Worm (Caenorhabditis elegans): Measurements from ENCODE around the gene pno-1.

pno-1 gene

ce11 chrII:9691839-9692238 is 50.8 kb downstream of the pno-1 start, which contains the start of gene nlp-11 (continued):
- TF ChIP-seq F55B11.4 (tag; optimal IDR thresholded peaks at IDR 0.05; ENCODE audit: borderline replicate concordance, insufficient read depth) = no peak
- no peak for TF ChIP-seq ztf-18 (tag; optimal IDR thresholded peaks at IDR 0.05)
- TF ChIP-seq ztf-6 (GFP tag; IDR thresholded peaks at IDR 0.05) = no peak
- TF ChIP-seq ceh-100 (GFP tag; IDR thresholded peaks at IDR 0.05) = no peak
- TF ChIP-seq zim-3 (tag; optimal IDR thresholded peaks at IDR 0.05) = no peak

- TF ChIP-seq F23B12.7 (tag; optimal IDR thresholded peaks at IDR 0.05; ENCODE audit: insufficient read depth) (no peak), gei-17 (GFP tag; optimal IDR thresholded peaks at IDR 0.05) (no peak)
Measured at ce11 chrII:9690067-9690632, 52.5 kb downstream of the pno-1 start.

Measured in whole organism, young adult.